Worm (Caenorhabditis elegans) whole organism, L2 larva: ENCODE data around the gene dcaf-1.

Experiments used
- C34F6.9 ChIP-seq: fragments of 150-350 bp; optimal IDR thresholded peaks from 2 replicates; lab custom pipeline; 2014; ENCODE audit warnings: missing biosample characterization, missing genetic modification characterization
- F13H6.1 ChIP-seq: sonication (generic microtip); optimal IDR thresholded peaks from 2 replicates; lab custom pipeline; 2016; ENCODE audit warnings: missing genetic modification characterization, missing compliant biosample characterization
- Y55F3AM.14 ChIP-seq: fragments of 200-800 bp; sonication (Bioruptor generic); optimal IDR thresholded peaks from 2 replicates; lab custom pipeline; 2018; ENCODE audit warnings: mild to moderate bottlenecking, missing genetic modification characterization, missing compliant biosample characterization
- ZK546.5 ChIP-seq: sonication (generic microtip); optimal IDR thresholded peaks from 2 replicates; lab custom pipeline; 2017; ENCODE audit warnings: missing biosample characterization, missing genetic modification characterization
- alr-1 ChIP-seq: fragments of 150-350 bp; optimal IDR thresholded peaks from 2 replicates; lab custom pipeline; 2014; ENCODE audit warnings: missing biosample characterization, missing genetic modification characterization
- aly-2 ChIP-seq: fragments of 150-350 bp; optimal IDR thresholded peaks from 2 replicates; lab custom pipeline; 2014; ENCODE audit warnings: missing biosample characterization, missing genetic modification characterization
- ama-1 ChIP-seq: fragments of 150-350 bp; optimal IDR thresholded peaks from 2 replicates; lab custom pipeline; 2018; ENCODE audit warnings: inconsistent platforms
- blmp-1 ChIP-seq: sonication (generic microtip); optimal IDR thresholded peaks from 2 replicates; lab custom pipeline; 2017; ENCODE audit warnings: missing genetic modification characterization, mild to moderate bottlenecking, missing compliant biosample characterization, antibody characterized with exemption, moderate library complexity; ENCODE audit not compliant: insufficient read depth
- ceh-16 ChIP-seq: fragments of 150-350 bp; optimal IDR thresholded peaks from 2 replicates; lab custom pipeline; 2014; ENCODE audit warnings: missing biosample characterization, missing genetic modification characterization
- ceh-82 ChIP-seq: fragments of 150-350 bp; optimal IDR thresholded peaks from 2 replicates; lab custom pipeline; 2014; ENCODE audit warnings: missing biosample characterization, missing genetic modification characterization
- crh-2 ChIP-seq: sonication (generic microtip); optimal IDR thresholded peaks from 2 replicates; lab custom pipeline; 2017; ENCODE audit warnings: missing biosample characterization, missing genetic modification characterization
- egl-27 ChIP-seq: sonication (generic microtip); optimal IDR thresholded peaks from 3 replicates; lab custom pipeline; 2017; ENCODE audit warnings: missing biosample characterization, missing genetic modification reagents, missing genetic modification characterization
- elt-1 ChIP-seq: fragments of 150-350 bp; optimal IDR thresholded peaks from 2 replicates; lab custom pipeline; 2014; ENCODE audit warnings: missing biosample characterization, missing genetic modification characterization
- fos-1 ChIP-seq: fragments of 150-350 bp; optimal IDR thresholded peaks from 2 replicates; lab custom pipeline; 2014; ENCODE audit warnings: missing biosample characterization, missing genetic modification characterization
- gmeb-1 ChIP-seq: fragments of 150-350 bp; optimal IDR thresholded peaks from 2 replicates; lab custom pipeline; 2014; ENCODE audit warnings: missing biosample characterization, missing genetic modification characterization
- lin-11 ChIP-seq: fragments of 150-350 bp; sonication (generic microtip); optimal IDR thresholded peaks from 2 replicates; lab custom pipeline; 2014; ENCODE audit warnings: missing biosample characterization, missing genetic modification characterization, inconsistent platforms, mixed read lengths
- lin-13 ChIP-seq: fragments of 150-350 bp; optimal IDR thresholded peaks from 2 replicates; lab custom pipeline; 2014; ENCODE audit warnings: missing biosample characterization, missing genetic modification reagents, missing genetic modification characterization
- lsy-2 ChIP-seq, 2 experiments: fragments of 150-350 bp in 1 of 2; sonication (generic microtip) in 1 of 2; optimal IDR thresholded peaks; 2 replicates each; lab custom pipeline; 2014 to 2017; ENCODE audit warnings: missing biosample characterization in 2 of 2, missing genetic modification characterization in 2 of 2
- mab-5 ChIP-seq: fragments of 150-350 bp; optimal IDR thresholded peaks from 2 replicates; lab custom pipeline; 2014; ENCODE audit warnings: missing biosample characterization, missing genetic modification characterization
- mdl-1 ChIP-seq, 2 experiments: fragments of 150-350 bp in 1 of 2; sonication (generic microtip) in 1 of 2; optimal IDR thresholded peaks; 2 replicates each; lab custom pipeline; 2017; ENCODE audit warnings: missing biosample characterization in 2 of 2, missing genetic modification characterization in 2 of 2
- nhr-10 ChIP-seq: sonication (generic microtip); optimal IDR thresholded peaks from 2 replicates; lab custom pipeline; 2017; ENCODE audit warnings: missing biosample characterization, missing genetic modification characterization
- nhr-12 ChIP-seq: fragments of 150-350 bp; optimal IDR thresholded peaks from 2 replicates; lab custom pipeline; 2014; ENCODE audit warnings: missing biosample characterization, missing genetic modification characterization
- nhr-129 ChIP-seq: fragments of 150-350 bp; optimal IDR thresholded peaks from 2 replicates; lab custom pipeline; 2014; ENCODE audit warnings: missing biosample characterization, missing genetic modification characterization
- nhr-21 ChIP-seq: fragments of 150-350 bp; optimal IDR thresholded peaks from 2 replicates; lab custom pipeline; 2014; ENCODE audit warnings: missing biosample characterization, missing genetic modification characterization
- nhr-23 ChIP-seq: fragments of 150-350 bp; optimal IDR thresholded peaks from 2 replicates; lab custom pipeline; 2014; ENCODE audit warnings: missing biosample characterization, missing genetic modification reagents, missing genetic modification characterization
- nhr-237 ChIP-seq: fragments of 150-350 bp; optimal IDR thresholded peaks from 2 replicates; lab custom pipeline; 2014; ENCODE audit warnings: missing biosample characterization, missing genetic modification characterization
- nhr-25 ChIP-seq: fragments of 150-350 bp; sonication (generic microtip); optimal IDR thresholded peaks from 3 replicates; lab custom pipeline; 2014; ENCODE audit warnings: missing biosample characterization, missing genetic modification characterization
- nhr-6 ChIP-seq: fragments of 150-350 bp; optimal IDR thresholded peaks from 2 replicates; lab custom pipeline; 2014; ENCODE audit warnings: missing biosample characterization, missing genetic modification characterization
- nhr-77 ChIP-seq: fragments of 150-350 bp; optimal IDR thresholded peaks from 2 replicates; lab custom pipeline; 2014; ENCODE audit warnings: missing biosample characterization, missing genetic modification characterization
- peb-1 ChIP-seq: fragments of 150-350 bp; optimal IDR thresholded peaks from 2 replicates; lab custom pipeline; 2014; ENCODE audit warnings: missing biosample characterization, missing genetic modification characterization
- sem-4 ChIP-seq: fragments of 150-350 bp; optimal IDR thresholded peaks from 2 replicates; lab custom pipeline; 2014; ENCODE audit warnings: missing biosample characterization, missing genetic modification reagents, missing genetic modification characterization
- sma-3 ChIP-seq: sonication (generic microtip); optimal IDR thresholded peaks from 2 replicates; lab custom pipeline; 2016; ENCODE audit warnings: missing genetic modification reagents, missing genetic modification characterization, missing compliant biosample characterization
- sma-9 ChIP-seq, 2 experiments: fragments of 150-350 bp in 1 of 2; sonication (generic microtip) in 1 of 2; optimal IDR thresholded peaks; 2 replicates each; lab custom pipeline; 2014 to 2016; ENCODE audit warnings: missing genetic modification characterization in 2 of 2, mild to moderate bottlenecking in 1 of 2, missing biosample characterization in 1 of 2, missing compliant biosample characterization in 1 of 2, missing genetic modification reagents in 1 of 2, moderate library complexity in 1 of 2
- unc-39 ChIP-seq: fragments of 150-350 bp; optimal IDR thresholded peaks from 2 replicates; lab custom pipeline; 2014; ENCODE audit warnings: missing biosample characterization, missing genetic modification characterization
- unc-55 ChIP-seq: fragments of 150-350 bp; sonication (generic microtip); optimal IDR thresholded peaks from 3 replicates; lab custom pipeline; 2014; ENCODE audit warnings: missing biosample characterization, missing genetic modification reagents, missing genetic modification characterization
- unc-62 ChIP-seq: fragments of 150-350 bp; optimal IDR thresholded peaks from 2 replicates; lab custom pipeline; 2014; ENCODE audit warnings: missing biosample characterization, missing genetic modification reagents, missing genetic modification characterization
- zag-1 ChIP-seq: fragments of 150-350 bp; optimal IDR thresholded peaks from 2 replicates; lab custom pipeline; 2014; ENCODE audit warnings: missing biosample characterization, missing genetic modification characterization
- ztf-1 ChIP-seq: fragments of 200-800 bp; sonication (Bioruptor generic); conservative IDR thresholded peaks from 2 replicates; pipeline ENCODE4 v1.3.6; 2022; ENCODE audit warnings: missing genetic modification characterization, missing compliant biosample characterization
- ztf-11 ChIP-seq: sonication (generic microtip); optimal IDR thresholded peaks from 2 replicates; lab custom pipeline; 2017; ENCODE audit warnings: missing biosample characterization, missing genetic modification characterization
- ztf-4 ChIP-seq: fragments of 150-350 bp; optimal IDR thresholded peaks from 2 replicates; lab custom pipeline; 2014; ENCODE audit warnings: missing biosample characterization, missing genetic modification characterization

The dcaf-1 gene

ce11 chrIV:9724948-9725347 is 18.4 kb upstream of the dcaf-1 start, which contains the start of the genes nhr-138 and C28D4.18:
Gene nhr-138 (plus strand): TSS chrIV:9725251.
Gene C28D4.18 (plus strand): TSS chrIV:9725280.
- TF ChIP-seq unc-62 (GFP tag; lab: Kevin White, UChicago) = no peak
- no peak for TF ChIP-seq fos-1 (tag; lab: Kevin White, UChicago)
- TF ChIP-seq nhr-237 (tag; lab: Kevin White, UChicago) = no peak
- TF ChIP-seq alr-1 (tag; lab: Kevin White, UChicago) = no peak
- no peak for TF ChIP-seq ZK546.5 (tag; lab: Kevin White, UChicago)
- TF ChIP-seq nhr-12 (tag; lab: Kevin White, UChicago) = no peak
- TF ChIP-seq unc-55 = no peak
- TF ChIP-seq gmeb-1 (tag; lab: Kevin White, UChicago) = no peak

ce11 chrIV:9723185-9723584 is 16.7 kb upstream of the dcaf-1 start:
- peak; percentile 41 for TF ChIP-seq nhr-25 (tag; lab: Kevin White, UChicago)
- peak; percentile 55 for TF ChIP-seq elt-1
- peak; percentile 64 for TF ChIP-seq sma-9 (GFP tag; optimal IDR thresholded peaks at IDR 0.05; lab: Kevin White, UChicago)
- no peak for TF ChIP-seq sma-9 (tag; optimal IDR thresholded peaks at IDR 0.05; lab: Kevin White, UChicago)
- TF ChIP-seq ztf-1 (GFP tag; lab: Robert Waterston, UW) = no peak

DNA sequence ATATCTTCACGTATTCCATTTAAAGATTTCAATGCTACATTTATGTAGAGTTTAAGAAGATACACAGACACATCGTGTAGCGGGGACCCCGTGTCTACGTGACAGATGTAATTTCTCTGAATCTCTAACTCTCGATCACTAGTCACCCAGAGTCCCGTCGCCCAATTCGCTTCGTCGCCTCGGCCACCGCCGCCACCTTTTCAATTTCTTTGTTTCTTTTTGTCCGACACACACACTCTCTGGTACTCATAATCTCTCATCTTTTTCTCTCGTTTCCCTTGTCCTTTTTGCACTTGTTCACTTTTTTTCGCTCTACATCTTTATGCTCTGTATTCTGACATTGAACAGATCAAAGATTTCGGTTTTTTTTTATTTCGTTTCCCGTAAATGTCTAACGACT is 11.9 kb upstream of the dcaf-1 start:
- TF ChIP-seq sma-3 (GFP tag; lab: Kevin White, UChicago) (peak; percentile 67), nhr-21 (tag; lab: Kevin White, UChicago) (peak; percentile 62), ZK546.5 (tag; lab: Kevin White, UChicago) (no peak), Y55F3AM.14 (GFP tag; lab: Kevin White, UChicago) (peak; percentile 68), blmp-1 (tag; lab: Kevin White, UChicago) (peak; percentile 49), zag-1 (peak; percentile 48), crh-2 (tag; lab: Kevin White, UChicago) (peak; percentile 82), ceh-16 (tag; lab: Kevin White, UChicago) (peak; percentile 45), lin-13 (GFP tag; lab: Kevin White, UChicago) (peak; percentile 75), mdl-1 (tag; optimal IDR thresholded peaks at IDR 0.05; lab: Kevin White, UChicago) (peak in 1 of 2 experiments; percentile 63), peb-1 (tag; lab: Kevin White, UChicago) (no peak), sma-9 (GFP tag; optimal IDR thresholded peaks at IDR 0.05; lab: Kevin White, UChicago) (peak; percentile 92), sma-9 (tag; optimal IDR thresholded peaks at IDR 0.05; lab: Kevin White, UChicago) (no peak), aly-2 (no peak), nhr-23 (tag; lab: Kevin White, UChicago) (no peak), lin-11 (tag; lab: Kevin White, UChicago) (peak; percentile 55), nhr-25 (tag; lab: Kevin White, UChicago) (peak; percentile 66), alr-1 (tag; lab: Kevin White, UChicago) (no peak), fos-1 (tag; lab: Kevin White, UChicago) (peak; percentile 92), sem-4 (tag; lab: Kevin White, UChicago) (peak; percentile 87), gmeb-1 (tag; lab: Kevin White, UChicago) (peak; percentile 23), unc-55 (peak; percentile 67), ztf-11 (no peak), mab-5 (tag; lab: Kevin White, UChicago) (peak; percentile 5), ztf-4 (tag; lab: Kevin White, UChicago) (peak; percentile 23), ama-1 (lab: Kevin White, UChicago) (peak; percentile 41), nhr-6 (tag; lab: Kevin White, UChicago) (peak; percentile 9), lsy-2 (tag; optimal IDR thresholded peaks at IDR 0.05; lab: Kevin White, UChicago) (peak; percentile 8 to 65), C34F6.9 (tag; lab: Kevin White, UChicago) (peak; percentile 83), nhr-129 (tag; lab: Kevin White, UChicago) (peak; percentile 82), nhr-77 (tag; lab: Kevin White, UChicago) (no peak), F13H6.1 (tag; lab: Kevin White, UChicago) (peak; percentile 89), egl-27 (peak; percentile 44)

DNA sequence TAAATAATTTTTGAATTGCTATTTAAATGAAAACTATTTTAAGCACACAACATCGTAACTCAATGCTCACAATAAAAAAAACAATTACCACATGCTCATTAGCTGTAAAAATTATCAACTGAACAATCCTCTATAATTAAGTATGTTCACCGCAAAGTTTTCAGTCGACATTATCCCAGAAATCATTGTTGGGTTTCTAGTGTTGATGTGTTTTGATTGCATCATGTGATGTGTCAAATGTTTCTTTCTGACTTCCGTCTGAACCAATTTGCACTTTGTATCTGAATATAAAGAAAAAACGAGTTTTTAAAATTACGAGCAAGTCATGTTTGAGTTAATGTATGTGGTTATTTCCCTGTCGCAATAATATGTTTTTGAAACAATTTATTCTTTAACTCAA is 11.3 kb upstream of the dcaf-1 start:
- peak; percentile 98 for TF ChIP-seq nhr-129 (tag; lab: Kevin White, UChicago)
- no peak for TF ChIP-seq lin-11 (tag; lab: Kevin White, UChicago)
- TF ChIP-seq F13H6.1 (tag; lab: Kevin White, UChicago) = no peak
- TF ChIP-seq sma-9 (GFP tag; optimal IDR thresholded peaks at IDR 0.05; lab: Kevin White, UChicago) = peak; percentile 6
- TF ChIP-seq sma-9 (tag; optimal IDR thresholded peaks at IDR 0.05; lab: Kevin White, UChicago) = no peak
- TF ChIP-seq sem-4 (tag; lab: Kevin White, UChicago) = no peak
- TF ChIP-seq ztf-11 = no peak
- no peak for TF ChIP-seq alr-1 (tag; lab: Kevin White, UChicago)
- no peak for TF ChIP-seq ceh-82 (tag; lab: Kevin White, UChicago)
- TF ChIP-seq unc-39 (tag; lab: Kevin White, UChicago) = no peak
- no peak for TF ChIP-seq nhr-10 (tag; lab: Kevin White, UChicago)
